Worm (Caenorhabditis elegans) whole organism, L3 larva: ENCODE data around the gene F59F5.4.

Source experiments
- ceh-16 ChIP-seq: sonication (generic microtip); optimal IDR thresholded peaks from 2 replicates; lab custom pipeline; 2017; ENCODE audit warnings: missing biosample characterization, missing genetic modification characterization
- ceh-28 ChIP-seq: fragments of 150-350 bp; optimal IDR thresholded peaks from 2 replicates; lab custom pipeline; 2014; ENCODE audit warnings: missing biosample characterization, missing genetic modification reagents, missing genetic modification characterization
- ceh-82 ChIP-seq: fragments of 150-350 bp; optimal IDR thresholded peaks from 2 replicates; lab custom pipeline; 2014; ENCODE audit warnings: missing biosample characterization, missing genetic modification characterization
- egl-27 ChIP-seq: sonication (generic microtip); optimal IDR thresholded peaks from 4 replicates; lab custom pipeline; 2017; ENCODE audit warnings: missing biosample characterization, missing genetic modification reagents, missing genetic modification characterization
- fos-1 ChIP-seq: fragments of 150-350 bp; optimal IDR thresholded peaks from 2 replicates; lab custom pipeline; 2014; ENCODE audit warnings: missing biosample characterization, missing genetic modification characterization
- nhr-237 ChIP-seq: fragments of 150-350 bp; optimal IDR thresholded peaks from 2 replicates; lab custom pipeline; 2014; ENCODE audit warnings: missing biosample characterization, missing genetic modification characterization
- nhr-25 ChIP-seq: sonication (generic microtip); optimal IDR thresholded peaks from 2 replicates; lab custom pipeline; 2017; ENCODE audit warnings: missing biosample characterization, missing genetic modification characterization
- nhr-28 ChIP-seq: fragments of 150-350 bp; optimal IDR thresholded peaks from 2 replicates; lab custom pipeline; 2014; ENCODE audit warnings: missing biosample characterization, missing genetic modification characterization
- nhr-77 ChIP-seq: fragments of 150-350 bp; optimal IDR thresholded peaks from 2 replicates; lab custom pipeline; 2014; ENCODE audit warnings: missing biosample characterization, missing genetic modification characterization
- pha-4 ChIP-seq: fragments of 150-350 bp; optimal IDR thresholded peaks from 2 replicates; lab custom pipeline; 2014; ENCODE audit warnings: missing biosample characterization, missing genetic modification reagents, missing genetic modification characterization
- unc-39 ChIP-seq: sonication (generic microtip); optimal IDR thresholded peaks from 4 replicates; lab custom pipeline; 2017; ENCODE audit warnings: missing biosample characterization, missing genetic modification characterization
- ztf-11 ChIP-seq: fragments of 150-350 bp; optimal IDR thresholded peaks from 2 replicates; lab custom pipeline; 2014; ENCODE audit warnings: missing biosample characterization, missing genetic modification characterization

- no peak for TF ChIP-seq ceh-28 (tag; lab: Kevin White, UChicago)
- no peak for TF ChIP-seq unc-39 (tag; lab: Kevin White, UChicago)
- no peak for TF ChIP-seq ztf-11 (tag; lab: Kevin White, UChicago)
- TF ChIP-seq egl-27 (tag; lab: Kevin White, UChicago), result no peak
- no peak for TF ChIP-seq fos-1 (tag; lab: Kevin White, UChicago)
- no peak for TF ChIP-seq nhr-77 (tag; lab: Kevin White, UChicago)
- no peak for TF ChIP-seq ceh-16
- no peak for TF ChIP-seq nhr-237 (tag; lab: Kevin White, UChicago)
- TF ChIP-seq nhr-28, result no peak
- TF ChIP-seq ceh-82 (tag; lab: Kevin White, UChicago), result no peak
- no peak for TF ChIP-seq pha-4 (tag; lab: Kevin White, UChicago)
- TF ChIP-seq nhr-25, result no peak
Observed at ce11 chrX:10521313-10521712, 21.5 kb upstream of the F59F5.4 start, which contains the start of gene F14F3.4.
